Fruit fly (Drosophila melanogaster) whole organism, adult: ENCODE measurements around the gene Syn.

Experiments
- CG11617 ChIP-seq: fragments of 200-800 bp; sonication (Bioruptor generic); optimal IDR thresholded peaks from 2 replicates; lab custom pipeline; 2017; ENCODE audit warnings: mild to moderate bottlenecking, missing biosample characterization, missing genetic modification reagents, missing genetic modification characterization
- CG12768 ChIP-seq: fragments of 200-800 bp; sonication (Bioruptor generic); optimal IDR thresholded peaks from 2 replicates; lab custom pipeline; 2017; ENCODE audit warnings: missing biosample characterization, missing genetic modification characterization, mild to moderate bottlenecking, moderate library complexity, missing genetic modification reagents
- CG14711 ChIP-seq: fragments of 200-800 bp; sonication (Bioruptor generic); optimal IDR thresholded peaks from 2 replicates; lab custom pipeline; 2018; ENCODE audit warnings: missing biosample characterization, mild to moderate bottlenecking, missing genetic modification characterization, moderate library complexity
- CG1620 ChIP-seq: fragments of 200-800 bp; sonication (Bioruptor generic); optimal IDR thresholded peaks from 2 replicates; lab custom pipeline; 2016; ENCODE audit warnings: missing biosample characterization, missing genetic modification characterization
- CG33017 ChIP-seq: fragments of 200-800 bp; sonication (Bioruptor generic); optimal IDR thresholded peaks from 2 replicates; lab custom pipeline; 2018; ENCODE audit warnings: missing biosample characterization, mild to moderate bottlenecking, missing genetic modification characterization, moderate library complexity
- CG5204 ChIP-seq: fragments of 200-800 bp; sonication (Bioruptor generic); optimal IDR thresholded peaks from 2 replicates; lab custom pipeline; 2016; ENCODE audit warnings: missing biosample characterization, missing genetic modification characterization
- CG7045 ChIP-seq: fragments of 200-800 bp; sonication (Bioruptor generic); optimal IDR thresholded peaks from 2 replicates; lab custom pipeline; 2017; ENCODE audit warnings: missing biosample characterization, mild to moderate bottlenecking, missing genetic modification characterization
- CG7101 ChIP-seq: fragments of 200-800 bp; sonication (Bioruptor generic); optimal IDR thresholded peaks from 2 replicates; lab custom pipeline; 2018; ENCODE audit warnings: missing biosample characterization, mild to moderate bottlenecking, missing genetic modification characterization, moderate library complexity
- Clk ChIP-seq: fragments of 200-800 bp; sonication (Bioruptor generic); optimal IDR thresholded peaks from 2 replicates; lab custom pipeline; 2017; ENCODE audit warnings: missing biosample characterization, missing genetic modification characterization
- Crg-1 ChIP-seq: fragments of 200-800 bp; sonication (Bioruptor generic); optimal IDR thresholded peaks from 2 replicates; lab custom pipeline; 2016; ENCODE audit warnings: missing biosample characterization, missing genetic modification characterization
- Hr96 ChIP-seq: fragments of 200-800 bp; sonication (Bioruptor generic); optimal IDR thresholded peaks from 2 replicates; lab custom pipeline; 2016; ENCODE audit warnings: missing biosample characterization, missing genetic modification characterization
- Mnt ChIP-seq: fragments of 200-800 bp; sonication (Bioruptor generic); optimal IDR thresholded peaks from 2 replicates; lab custom pipeline; 2016; ENCODE audit warnings: missing biosample characterization, mild to moderate bottlenecking, missing genetic modification characterization
- bab1 ChIP-seq: fragments of 200-800 bp; sonication (Bioruptor generic); optimal IDR thresholded peaks from 3 replicates; lab custom pipeline; 2019; ENCODE audit warnings: missing biosample characterization, mild to moderate bottlenecking, missing genetic modification characterization, moderate library complexity
- cic ChIP-seq: fragments of 200-800 bp; sonication (Bioruptor generic); optimal IDR thresholded peaks from 2 replicates; lab custom pipeline; 2017; ENCODE audit warnings: missing biosample characterization, mild to moderate bottlenecking, missing genetic modification characterization, moderate library complexity
- cnc ChIP-seq, 2 experiments: fragments of >200 bp; optimal IDR thresholded peaks; 2 replicates each; lab custom pipeline; 2017
- kay ChIP-seq: fragments of 200-800 bp; sonication (Bioruptor generic); peaks from one replicate; lab custom pipeline; 2016; ENCODE audit warnings: missing biosample characterization, missing genetic modification characterization, borderline replicate concordance
- ovo ChIP-seq: fragments of 200-800 bp; sonication (Bioruptor generic); optimal IDR thresholded peaks from 2 replicates; lab custom pipeline; 2016; ENCODE audit warnings: missing biosample characterization, missing genetic modification characterization
- pad ChIP-seq: fragments of 200-800 bp; sonication (Bioruptor generic); optimal IDR thresholded peaks from 3 replicates; lab custom pipeline; 2017; ENCODE audit warnings: missing biosample characterization, missing genetic modification characterization, mild to moderate bottlenecking, moderate library complexity, missing genetic modification reagents
- tj ChIP-seq: fragments of 200-800 bp; sonication (Bioruptor generic); optimal IDR thresholded peaks from 3 replicates; lab custom pipeline; 2017; ENCODE audit warnings: missing biosample characterization, mild to moderate bottlenecking, missing genetic modification characterization, moderate library complexity
- toe ChIP-seq: fragments of 200-800 bp; sonication (Bioruptor generic); optimal IDR thresholded peaks from 2 replicates; lab custom pipeline; 2016; ENCODE audit warnings: missing biosample characterization, missing genetic modification characterization

Syn gene

DNA sequence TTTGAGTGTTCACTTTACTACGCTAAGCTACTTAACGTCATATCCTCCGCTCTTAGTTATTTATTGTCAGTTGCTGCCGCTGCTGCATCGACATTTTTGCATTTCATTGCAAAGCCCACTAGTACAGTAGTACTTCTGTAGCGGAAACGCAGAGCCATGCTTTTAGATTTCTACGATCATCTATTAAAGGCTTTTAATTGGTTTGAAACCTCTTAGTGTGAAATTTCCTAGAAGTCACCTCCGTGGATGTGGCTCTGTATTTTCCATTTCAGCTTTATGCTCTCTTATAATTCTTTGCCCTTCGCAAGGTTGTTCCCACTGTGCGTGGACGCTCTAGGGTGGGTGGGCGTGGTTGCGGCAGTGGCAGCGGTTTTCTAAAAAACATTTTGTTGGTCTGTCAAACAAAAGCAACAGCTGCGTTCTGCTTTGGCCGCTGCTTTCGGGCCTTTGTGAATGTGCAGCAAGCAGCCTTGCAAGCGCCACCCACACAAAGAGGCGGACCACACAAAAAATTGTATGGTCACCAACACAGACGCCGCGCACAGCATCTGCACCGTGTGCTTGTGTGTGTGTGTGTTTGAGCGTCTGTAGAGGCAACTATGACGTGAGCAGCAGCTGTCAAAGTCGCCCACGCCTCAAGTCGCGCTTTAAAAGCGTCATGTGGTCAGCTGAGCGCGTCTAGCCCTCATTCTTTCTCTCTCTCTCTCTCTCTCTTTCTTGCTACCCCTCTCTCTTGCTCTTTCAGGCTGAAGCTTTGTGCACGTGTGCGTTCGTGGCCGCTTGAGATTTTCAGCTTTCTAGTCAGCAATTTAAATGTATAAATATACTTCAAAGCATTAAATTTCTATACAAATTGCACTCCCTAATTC is 76.4 kb downstream of the Syn start:
- TF ChIP-seq CG1620 (GFP tag; lab: Kevin White, UChicago) = no peak
- peak; percentile 55 for TF ChIP-seq tj
- TF ChIP-seq CG7045 (GFP tag; lab: Kevin White, UChicago) = peak; percentile 21
- no peak for TF ChIP-seq cic
- TF ChIP-seq CG33017 = no peak
- no peak for TF ChIP-seq ovo (GFP tag; lab: Kevin White, UChicago)
- no peak for TF ChIP-seq pad
- no peak for TF ChIP-seq Clk (GFP tag; lab: Kevin White, UChicago)

DNA sequence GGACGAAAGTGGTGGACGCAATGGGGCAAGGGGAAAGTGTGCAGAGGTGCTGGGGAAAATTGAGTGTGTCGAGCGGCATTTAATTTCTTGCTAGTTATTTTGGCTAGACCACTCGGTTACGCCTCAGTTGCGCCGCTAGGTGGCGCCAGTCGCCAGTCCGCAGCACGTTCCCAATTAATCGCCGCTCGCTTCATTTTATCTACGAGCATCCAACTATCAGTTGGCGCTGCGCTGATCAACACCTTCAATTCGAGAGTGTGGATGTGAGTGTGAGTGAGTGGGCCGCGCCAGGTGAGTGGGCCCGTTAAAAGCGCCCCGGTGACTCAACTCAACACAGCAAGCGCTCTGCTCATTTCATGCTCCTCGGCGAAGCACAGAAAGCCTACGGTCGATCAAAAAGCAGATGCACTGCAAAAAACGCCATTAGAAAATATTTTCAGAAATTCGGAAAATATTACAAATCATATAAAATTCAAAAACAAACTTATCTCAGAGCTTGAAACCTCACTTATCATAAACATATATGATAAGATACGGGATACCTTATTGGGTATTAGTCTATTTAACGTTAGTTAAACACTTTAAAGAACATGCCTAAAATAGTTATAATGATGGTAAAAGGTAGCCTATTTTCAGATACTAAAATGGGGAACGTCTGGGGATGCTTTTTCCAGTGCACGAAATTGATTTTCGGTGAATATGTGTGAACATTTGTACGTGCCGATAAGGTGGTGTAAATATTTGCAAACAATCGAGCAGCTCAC is 77.8 kb downstream of the Syn start:
- peak; percentile 89 for TF ChIP-seq CG33017
- no peak for TF ChIP-seq cnc (optimal IDR thresholded peaks at IDR 0.05; lab: Kevin White, UChicago)
- peak; percentile 66 for TF ChIP-seq ovo (GFP tag; lab: Kevin White, UChicago)
- TF ChIP-seq CG12768 (GFP tag; lab: Kevin White, UChicago) = peak; percentile 90
- peak; percentile 83 for TF ChIP-seq CG7045 (GFP tag; lab: Kevin White, UChicago)
- TF ChIP-seq Clk (GFP tag; lab: Kevin White, UChicago) = peak; percentile 70
- TF ChIP-seq CG7101 = peak; percentile 91
- peak; percentile 59 for TF ChIP-seq kay (GFP tag; lab: Kevin White, UChicago)
- peak; percentile 72 for TF ChIP-seq Crg-1 (GFP tag; lab: Kevin White, UChicago)
- TF ChIP-seq toe (GFP tag; lab: Kevin White, UChicago) = peak; percentile 83
- TF ChIP-seq Hr96 (GFP tag; lab: Kevin White, UChicago) = peak; percentile 83
- peak; percentile 69 for TF ChIP-seq pad
- TF ChIP-seq CG11617 (GFP tag; lab: Kevin White, UChicago) = peak; percentile 96
- peak; percentile 64 for TF ChIP-seq tj
- TF ChIP-seq bab1 = peak; percentile 94
- peak; percentile 41 for TF ChIP-seq Mnt (GFP tag; lab: Kevin White, UChicago)
- peak; percentile 80 for TF ChIP-seq CG1620 (GFP tag; lab: Kevin White, UChicago)
- TF ChIP-seq cic = peak; percentile 37
- peak; percentile 86 for TF ChIP-seq CG5204
- TF ChIP-seq CG14711 (tag; lab: Kevin White, UChicago) = peak; percentile 82

DNA sequence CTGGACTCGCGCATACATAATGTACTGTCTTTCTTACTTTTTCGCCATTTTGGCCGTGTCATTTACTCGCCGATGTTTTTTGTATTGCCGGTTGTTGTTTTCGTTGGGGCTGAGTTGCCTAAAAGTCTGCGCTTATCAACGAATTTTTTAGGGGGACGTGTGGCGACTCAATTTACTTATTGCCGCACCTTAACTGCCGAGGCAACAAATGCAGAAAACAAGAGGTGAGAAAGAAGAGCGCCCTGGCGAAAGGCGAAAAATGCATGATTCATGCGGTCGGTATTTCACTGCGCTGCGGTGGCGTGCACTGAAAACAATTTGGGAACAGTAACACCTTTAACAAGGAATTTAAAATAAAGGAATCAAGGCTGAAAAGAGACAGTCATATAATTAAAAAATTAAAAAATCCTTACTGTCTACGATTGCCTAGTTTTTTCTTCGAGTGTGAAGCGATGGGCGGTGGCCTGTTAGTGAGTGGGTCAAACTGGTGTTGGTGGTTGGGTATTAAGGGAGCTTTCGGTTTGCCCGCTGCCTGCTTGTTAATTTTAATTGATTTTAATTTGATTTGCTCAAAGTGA is 78.5 kb downstream of the Syn start:
- peak; percentile 44 for TF ChIP-seq Hr96 (GFP tag; lab: Kevin White, UChicago)
- TF ChIP-seq cnc (optimal IDR thresholded peaks at IDR 0.05; lab: Kevin White, UChicago) = no peak
- no peak for TF ChIP-seq CG1620 (GFP tag; lab: Kevin White, UChicago)
- peak; percentile 55 for TF ChIP-seq CG12768 (GFP tag; lab: Kevin White, UChicago)
- peak; percentile 37 for TF ChIP-seq bab1
- peak; percentile 6 for TF ChIP-seq CG33017
- TF ChIP-seq CG5204 = peak; percentile 44
- no peak for TF ChIP-seq CG11617 (GFP tag; lab: Kevin White, UChicago)
- TF ChIP-seq Clk (GFP tag; lab: Kevin White, UChicago) = peak; percentile 62
- TF ChIP-seq cic = no peak
- no peak for TF ChIP-seq pad
- TF ChIP-seq Crg-1 (GFP tag; lab: Kevin White, UChicago) = no peak
- TF ChIP-seq toe (GFP tag; lab: Kevin White, UChicago) = peak; percentile 35
- peak; percentile 46 for TF ChIP-seq CG7045 (GFP tag; lab: Kevin White, UChicago)
- no peak for TF ChIP-seq ovo (GFP tag; lab: Kevin White, UChicago)
- peak; percentile 5 for TF ChIP-seq tj
- peak; percentile 77 for TF ChIP-seq CG7101
- peak; percentile 72 for TF ChIP-seq CG14711 (tag; lab: Kevin White, UChicago)
- TF ChIP-seq kay (GFP tag; lab: Kevin White, UChicago) = peak; percentile 68
- peak; percentile 13 for TF ChIP-seq Mnt (GFP tag; lab: Kevin White, UChicago)

DNA sequence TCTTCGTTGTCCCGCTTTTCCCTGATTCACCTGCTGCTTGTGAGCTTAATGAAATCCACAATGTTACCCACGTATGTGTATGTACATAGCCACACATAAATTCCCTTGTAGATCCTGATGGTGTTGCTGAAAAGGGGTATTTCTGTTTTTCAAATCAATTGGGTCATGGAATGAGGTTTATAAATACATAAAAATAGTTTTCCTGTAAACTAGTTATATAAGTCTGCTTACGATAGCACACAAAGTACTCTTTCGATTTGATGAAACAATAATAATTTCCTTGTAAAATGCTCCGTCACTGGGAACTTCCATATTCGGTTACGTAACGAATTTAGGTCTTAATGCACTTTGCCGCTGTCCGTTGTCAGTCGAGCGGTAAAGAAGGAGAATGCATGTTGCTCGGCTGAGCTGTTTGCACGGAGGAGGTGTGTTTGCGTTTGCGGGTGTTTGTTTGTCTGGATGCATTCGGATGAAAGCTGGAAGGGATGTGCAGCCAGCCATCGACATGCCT is 79.5 kb downstream of the Syn start:
- no peak for TF ChIP-seq CG7045 (GFP tag; lab: Kevin White, UChicago)
- TF ChIP-seq CG12768 (GFP tag; lab: Kevin White, UChicago) = no peak
- TF ChIP-seq kay (GFP tag; lab: Kevin White, UChicago) = no peak
- TF ChIP-seq cnc (optimal IDR thresholded peaks at IDR 0.05; lab: Kevin White, UChicago) = no peak
- TF ChIP-seq CG7101 = no peak
- TF ChIP-seq toe (GFP tag; lab: Kevin White, UChicago) = no peak
- no peak for TF ChIP-seq cic
- TF ChIP-seq ovo (GFP tag; lab: Kevin White, UChicago) = no peak
